Fruit fly (Drosophila melanogaster) whole organism, pupa: Measurements from ENCODE around the gene Spase12.

ENCODE experiments used
- CG14655 ChIP-seq: fragments of 200-800 bp; sonication (Bioruptor generic); optimal IDR thresholded peaks from 3 replicates; lab custom pipeline; 2017; ENCODE audit warnings: mild to moderate bottlenecking, missing biosample characterization, missing genetic modification reagents, missing genetic modification characterization
- CG8159 ChIP-seq: fragments of 200-800 bp; sonication (Bioruptor generic); optimal IDR thresholded peaks from 3 replicates; lab custom pipeline; 2018; ENCODE audit warnings: missing biosample characterization, mild to moderate bottlenecking, missing genetic modification characterization, moderate library complexity
- gl ChIP-seq: fragments of 200-800 bp; sonication (Bioruptor generic); optimal IDR thresholded peaks from 2 replicates; lab custom pipeline; 2018; ENCODE audit warnings: missing biosample characterization, mild to moderate bottlenecking, missing genetic modification characterization

- TF ChIP-seq gl (tag; lab: Kevin White, UChicago) (no peak), CG14655 (GFP tag; lab: Kevin White, UChicago) (no peak), CG8159 (tag; lab: Kevin White, UChicago) (no peak)
Observed at dm6 chr3R:29496315-29496714, 5.4 kb upstream of the Spase12 start.
